Worm (Caenorhabditis elegans) whole organism, young adult: ENCODE measurements around the gene egl-38.
A peak's percentile ranks its signal among the peaks of the same experiment; 100 is the strongest.

Experiments
- B0261.1 ChIP-seq: sonication (generic microtip); optimal IDR thresholded peaks from 2 replicates; lab custom pipeline; 2016; ENCODE audit warnings: mild to moderate bottlenecking, missing genetic modification characterization, moderate library complexity, missing compliant biosample characterization
- C17E4.6 ChIP-seq: fragments of 200-800 bp; sonication (Bioruptor generic); IDR thresholded peaks from 2 replicates; pipeline ENCODE4 v1.3.6; 2022; ENCODE audit warnings: missing genetic modification reagents, missing genetic modification characterization, missing compliant biosample characterization
- D2030.7 ChIP-seq: fragments of 200-800 bp; sonication (Bioruptor generic); IDR thresholded peaks from 2 replicates; pipeline ENCODE4 v1.3.6; 2022; ENCODE audit warnings: missing genetic modification reagents, missing genetic modification characterization, missing compliant biosample characterization
- F23B12.7 ChIP-seq: sonication (generic microtip); optimal IDR thresholded peaks from 2 replicates; lab custom pipeline; 2017; ENCODE audit warnings: missing genetic modification characterization, mild to moderate bottlenecking, missing compliant biosample characterization, antibody characterized with exemption, moderate library complexity; ENCODE audit not compliant: insufficient read depth
- F33H1.4 ChIP-seq: fragments of 200-800 bp; sonication (Bioruptor generic); IDR thresholded peaks from 2 replicates; pipeline ENCODE4 v1.3.6; 2022; ENCODE audit warnings: missing genetic modification reagents, missing genetic modification characterization, missing compliant biosample characterization
- F49E8.2 ChIP-seq: sonication (generic microtip); optimal IDR thresholded peaks from 3 replicates; lab custom pipeline; 2017; ENCODE audit warnings: missing genetic modification characterization, mild to moderate bottlenecking, missing compliant biosample characterization, antibody characterized with exemption, moderate library complexity; ENCODE audit not compliant: insufficient read depth
- F52B5.7 ChIP-seq: sonication (generic microtip); optimal IDR thresholded peaks from 2 replicates; lab custom pipeline; 2016; ENCODE audit warnings: mild to moderate bottlenecking, missing genetic modification characterization, missing compliant biosample characterization
- Y79H2A.3 ChIP-seq: fragments of 200-800 bp; sonication (Bioruptor generic); conservative IDR thresholded peaks from 2 replicates; pipeline ENCODE4 v1.3.6; 2022; ENCODE audit warnings: missing genetic modification reagents, missing genetic modification characterization, missing compliant biosample characterization
- Y95B8A.8 ChIP-seq: fragments of 200-800 bp; sonication (Bioruptor generic); IDR thresholded peaks from 2 replicates; pipeline ENCODE4 v1.3.6; 2022; ENCODE audit warnings: missing genetic modification reagents, missing genetic modification characterization, missing compliant biosample characterization
- atf-7 ChIP-seq: sonication (generic microtip); optimal IDR thresholded peaks from 2 replicates; lab custom pipeline; 2017; ENCODE audit warnings: mild to moderate bottlenecking, missing genetic modification characterization, missing compliant biosample characterization
- attf-3 ChIP-seq: fragments of 200-800 bp; sonication (Bioruptor generic); conservative IDR thresholded peaks from 2 replicates; pipeline ENCODE4 v1.3.6; 2022; ENCODE audit warnings: missing genetic modification reagents, missing genetic modification characterization, missing compliant biosample characterization
- attf-5 ChIP-seq: fragments of 200-800 bp; sonication (Bioruptor generic); optimal IDR thresholded peaks from 2 replicates; lab custom pipeline; 2018; ENCODE audit warnings: mild to moderate bottlenecking, missing genetic modification characterization, missing compliant biosample characterization
- cebp-1 ChIP-seq, 2 experiments: fragments of 200-800 bp in 1 of 2; sonication (Bioruptor generic) in 1 of 2; sonication (generic microtip) in 1 of 2; IDR thresholded peaks in 1 of 2; optimal IDR thresholded peaks in 1 of 2; 2 replicates each; pipeline versions ENCODE4 v1.3.6 to Lab custom; 2017 to 2022; ENCODE audit warnings: missing compliant biosample characterization in 2 of 2, missing genetic modification characterization in 2 of 2, mild to moderate bottlenecking in 1 of 2, missing genetic modification reagents in 1 of 2, moderate library complexity in 1 of 2
- ceh-100 ChIP-seq: fragments of 200-800 bp; sonication (Bioruptor generic); IDR thresholded peaks from 2 replicates; pipeline ENCODE4 v1.3.6; 2022; ENCODE audit warnings: missing genetic modification reagents, missing genetic modification characterization, missing compliant biosample characterization
- ceh-27 ChIP-seq: fragments of 200-800 bp; sonication (Bioruptor generic); optimal IDR thresholded peaks from 2 replicates; lab custom pipeline; 2018; ENCODE audit warnings: mild to moderate bottlenecking, missing genetic modification characterization, moderate library complexity, missing compliant biosample characterization
- chd-7 ChIP-seq: sonication (generic microtip); optimal IDR thresholded peaks from 2 replicates; lab custom pipeline; 2016; ENCODE audit warnings: mild to moderate bottlenecking, missing genetic modification characterization, moderate library complexity, missing compliant biosample characterization
- dox-1 ChIP-seq: fragments of 200-800 bp; sonication (Bioruptor generic); IDR thresholded peaks from 2 replicates; pipeline ENCODE4 v1.3.6; 2022; ENCODE audit warnings: missing genetic modification reagents, missing genetic modification characterization, missing compliant biosample characterization
- dpl-1 ChIP-seq: fragments of 150-350 bp; optimal IDR thresholded peaks from 2 replicates; lab custom pipeline; 2014; ENCODE audit warnings: missing biosample characterization, missing genetic modification reagents, missing genetic modification characterization
- efl-1 ChIP-seq: fragments of 150-350 bp; optimal IDR thresholded peaks from 2 replicates; lab custom pipeline; 2014; ENCODE audit warnings: missing biosample characterization, missing genetic modification reagents, missing genetic modification characterization
- egrh-3 ChIP-seq: fragments of 200-800 bp; sonication (Bioruptor generic); IDR thresholded peaks from 2 replicates; pipeline ENCODE4 v1.3.6; 2022; ENCODE audit warnings: missing genetic modification reagents, missing genetic modification characterization, missing compliant biosample characterization
- fkh-3 ChIP-seq: sonication (generic microtip); optimal IDR thresholded peaks from 2 replicates; lab custom pipeline; 2016; ENCODE audit warnings: mild to moderate bottlenecking, missing genetic modification characterization, missing compliant biosample characterization
- him-1 ChIP-seq: sonication (generic microtip); optimal IDR thresholded peaks from 2 replicates; lab custom pipeline; 2016; ENCODE audit warnings: missing genotype, missing genetic modification reagents, missing genetic modification characterization, missing compliant biosample characterization
- hmg-1.2 ChIP-seq: fragments of 200-800 bp; sonication (Bioruptor generic); IDR thresholded peaks from 2 replicates; pipeline ENCODE4 v1.3.6; 2022; ENCODE audit warnings: missing genetic modification reagents, missing genetic modification characterization, missing compliant biosample characterization
- hrde-1 ChIP-seq: sonication (generic microtip); optimal IDR thresholded peaks from 2 replicates; lab custom pipeline; 2016; ENCODE audit warnings: missing genetic modification characterization, mild to moderate bottlenecking, missing compliant biosample characterization, moderate library complexity, missing genotype, missing genetic modification reagents, borderline replicate concordance
- lin-35 ChIP-seq, 3 experiments: fragments of 150-350 bp in 2 of 3; sonication (generic microtip) in 1 of 3; optimal IDR thresholded peaks; 2 replicates each; lab custom pipeline; 2014 to 2018; ENCODE audit warnings: missing biosample characterization in 3 of 3, missing genetic modification characterization in 3 of 3, missing genetic modification reagents in 3 of 3
- lin-54 ChIP-seq: fragments of 200-800 bp; sonication (Bioruptor generic); optimal IDR thresholded peaks from 2 replicates; lab custom pipeline; 2018; ENCODE audit warnings: mild to moderate bottlenecking, missing genetic modification characterization, missing compliant biosample characterization
- lir-1 ChIP-seq: fragments of 200-800 bp; sonication (Bioruptor generic); conservative IDR thresholded peaks from 2 replicates; pipeline ENCODE4 v1.3.6; 2022; ENCODE audit warnings: missing genetic modification reagents, missing genetic modification characterization, missing compliant biosample characterization
- lsl-1 ChIP-seq: fragments of 200-800 bp; sonication (Bioruptor generic); optimal IDR thresholded peaks from 2 replicates; lab custom pipeline; 2018; ENCODE audit warnings: mild to moderate bottlenecking, missing genetic modification characterization, moderate library complexity, missing compliant biosample characterization
- madf-6 ChIP-seq: fragments of 200-800 bp; sonication (Bioruptor generic); IDR thresholded peaks from 2 replicates; pipeline ENCODE4 v1.3.6; 2022; ENCODE audit warnings: missing genetic modification reagents, missing genetic modification characterization, missing compliant biosample characterization
- madf-8 ChIP-seq: fragments of 200-800 bp; sonication (Bioruptor generic); conservative IDR thresholded peaks from 2 replicates; pipeline ENCODE4 v1.3.6; 2022; ENCODE audit warnings: missing genetic modification reagents, missing genetic modification characterization, missing compliant biosample characterization
- mcd-1 ChIP-seq: fragments of 200-800 bp; sonication (Bioruptor generic); IDR thresholded peaks from 2 replicates; pipeline ENCODE4 v1.3.6; 2022; ENCODE audit warnings: missing genetic modification reagents, missing genetic modification characterization, missing compliant biosample characterization
- mxl-1 ChIP-seq: sonication (generic microtip); optimal IDR thresholded peaks from 2 replicates; lab custom pipeline; 2016; ENCODE audit warnings: missing genetic modification characterization, missing compliant biosample characterization
- nfya-2 ChIP-seq: fragments of 200-800 bp; sonication (Bioruptor generic); IDR thresholded peaks from 2 replicates; pipeline ENCODE4 v1.3.6; 2022; ENCODE audit warnings: missing genetic modification reagents, missing genetic modification characterization, missing compliant biosample characterization
- nfyb-1 ChIP-seq: fragments of 200-800 bp; sonication (Bioruptor generic); IDR thresholded peaks from 2 replicates; pipeline ENCODE4 v1.3.6; 2022; ENCODE audit warnings: missing genetic modification reagents, missing genetic modification characterization, missing compliant biosample characterization
- nhr-80 ChIP-seq: sonication (generic microtip); optimal IDR thresholded peaks from 2 replicates; lab custom pipeline; 2016; ENCODE audit warnings: missing genetic modification characterization, missing compliant biosample characterization
- pha-4 ChIP-seq: fragments of 150-350 bp; sonication (generic microtip); optimal IDR thresholded peaks from 2 replicates; lab custom pipeline; 2014; ENCODE audit warnings: missing biosample characterization, missing genetic modification reagents, missing genetic modification characterization
- rcor-1 ChIP-seq: fragments of 200-800 bp; sonication (Bioruptor generic); IDR thresholded peaks from 2 replicates; pipeline ENCODE4 v1.3.6; 2022; ENCODE audit warnings: missing genetic modification reagents, missing genetic modification characterization, missing compliant biosample characterization
- snpc-3.4 ChIP-seq: sonication (generic microtip); optimal IDR thresholded peaks from 2 replicates; lab custom pipeline; 2017; ENCODE audit warnings: missing genetic modification characterization, mild to moderate bottlenecking, missing compliant biosample characterization, antibody characterized with exemption, moderate library complexity, missing genotype, missing genetic modification reagents
- snpc-4 ChIP-seq, 5 experiments: fragments of 150-350 bp in 1 of 5; sonication (generic microtip) in 4 of 5; optimal IDR thresholded peaks; 2 replicates each; lab custom pipeline; 2014 to 2018; ENCODE audit warnings: missing genetic modification characterization in 5 of 5, missing biosample characterization in 3 of 5, antibody characterized with exemption in 2 of 5, mild to moderate bottlenecking in 2 of 5, missing compliant biosample characterization in 2 of 5, missing genotype in 2 of 5, moderate library complexity in 2 of 5, missing genetic modification reagents in 1 of 5
- tbp1 ChIP-seq: fragments of 200-800 bp; sonication (Bioruptor generic); optimal IDR thresholded peaks from 2 replicates; lab custom pipeline; 2018; ENCODE audit warnings: mild to moderate bottlenecking, missing genetic modification characterization, missing compliant biosample characterization
- unc-130 ChIP-seq: sonication (generic microtip); optimal IDR thresholded peaks from 2 replicates; lab custom pipeline; 2016; ENCODE audit warnings: missing genetic modification reagents, missing genetic modification characterization, missing compliant biosample characterization
- zfh-2 ChIP-seq: fragments of 200-800 bp; sonication (Bioruptor generic); conservative IDR thresholded peaks from 2 replicates; pipeline ENCODE4 v1.3.6; 2022; ENCODE audit warnings: missing genetic modification reagents, missing genetic modification characterization, missing compliant biosample characterization
- ztf-28 ChIP-seq: fragments of 200-800 bp; sonication (Bioruptor generic); IDR thresholded peaks from 2 replicates; pipeline ENCODE4 v1.3.6; 2022; ENCODE audit warnings: missing genetic modification reagents, missing genetic modification characterization, missing compliant biosample characterization
- ztf-3 ChIP-seq: fragments of 200-800 bp; sonication (Bioruptor generic); optimal IDR thresholded peaks from 2 replicates; lab custom pipeline; 2018; ENCODE audit warnings: mild to moderate bottlenecking, missing genetic modification characterization, missing compliant biosample characterization

egl-38 gene

DNA sequence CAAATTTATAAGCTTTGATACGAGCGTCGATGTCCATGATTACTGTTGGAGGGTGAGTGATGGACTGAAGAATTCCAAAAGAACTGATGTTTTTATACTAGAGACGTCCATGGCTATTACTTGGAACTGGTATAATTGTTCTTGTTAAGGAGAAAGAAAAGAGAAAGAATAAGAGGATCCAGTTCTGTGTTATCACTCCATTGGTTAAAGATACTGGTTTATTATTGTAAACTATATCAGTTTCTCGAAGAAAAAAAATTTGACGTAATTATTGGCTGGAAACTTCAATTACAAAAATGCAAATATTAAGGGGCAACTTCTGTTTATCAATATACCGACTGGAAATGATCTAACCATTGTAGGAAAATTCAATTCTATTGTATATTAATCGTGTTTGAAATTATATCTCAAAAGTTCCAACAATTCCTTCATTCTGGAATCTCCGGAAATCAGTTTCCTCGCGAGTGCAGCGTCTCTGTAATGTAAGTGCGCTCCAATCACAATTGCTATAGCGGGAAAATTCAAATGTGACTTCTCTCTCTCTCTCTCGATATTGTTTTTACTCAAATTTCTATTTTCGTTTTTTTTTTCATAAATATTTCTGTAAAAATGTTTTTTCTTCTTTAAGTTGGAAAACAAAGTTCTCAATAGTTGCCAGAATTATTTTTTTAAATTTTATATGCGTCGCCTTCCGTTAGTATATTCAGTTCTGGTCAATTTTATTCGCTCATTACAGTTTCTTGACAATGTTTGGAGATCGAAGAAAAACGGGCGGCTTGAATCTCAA lies 24.7 kb downstream of the egl-38 start, which contains the start of the genes col-2 and ndc-80:
Gene col-2, minus strand, starts transcription at position 51 of the 787 bp plus-strand sequence.
Gene ndc-80, plus strand, starts transcription at position 737 of the 787 bp plus-strand sequence.
- TF ChIP-seq snpc-3.4 (tag; lab: Kevin White, UChicago), result peak; percentile 55
- peak; percentile 78 for TF ChIP-seq lin-54
- peak; percentile 91 for TF ChIP-seq F23B12.7 (tag; lab: Kevin White, UChicago)
- peak; percentile 17 for TF ChIP-seq unc-130
- no peak for TF ChIP-seq atf-7 (tag; lab: Kevin White, UChicago)
- TF ChIP-seq dox-1 (GFP tag; lab: Robert Waterston, UW), result peak; percentile 56
- TF ChIP-seq lin-35 (GFP tag; optimal IDR thresholded peaks at IDR 0.05; lab: Kevin White, UChicago), result peak in 1 of 3 experiments; percentile 7
- peak; percentile 38 for TF ChIP-seq madf-8
- TF ChIP-seq hrde-1, result no peak
- TF ChIP-seq D2030.7 (GFP tag; lab: Robert Waterston, UW), result peak; percentile 48; the same call in 1 of the 2 replicates
- TF ChIP-seq mcd-1 (GFP tag; lab: Robert Waterston, UW), result peak; percentile 91
- TF ChIP-seq nhr-80 (tag; lab: Kevin White, UChicago), result peak; percentile 32
- no peak for TF ChIP-seq B0261.1 (tag; lab: Kevin White, UChicago)
- peak; percentile 84 for TF ChIP-seq efl-1
- peak; percentile 23 for TF ChIP-seq tbp1
- TF ChIP-seq him-1 (tag; lab: Kevin White, UChicago), result peak; percentile 4
- peak; percentile 95 for TF ChIP-seq ceh-100 (GFP tag; lab: Robert Waterston, UW)
- TF ChIP-seq attf-5, result peak; percentile 74
- peak; percentile 68 for TF ChIP-seq dpl-1
- no peak for TF ChIP-seq Y79H2A.3 (GFP tag; lab: Robert Waterston, UW)
- no peak for TF ChIP-seq mxl-1 (tag; lab: Kevin White, UChicago)
- TF ChIP-seq snpc-4 (GFP tag; optimal IDR thresholded peaks at IDR 0.05; lab: Kevin White, UChicago), result no peak
- TF ChIP-seq snpc-4 (tag; optimal IDR thresholded peaks at IDR 0.05; lab: Kevin White, UChicago), result peak in 2 of 4 experiments; percentile 26 to 46
- TF ChIP-seq F49E8.2 (tag; lab: Kevin White, UChicago), result peak; percentile 37
- peak; percentile 44 for TF ChIP-seq ceh-27 (GFP tag; lab: Kevin White, UChicago)
- peak; percentile 40; the same call in 1 of the 2 replicates for TF ChIP-seq madf-6
- TF ChIP-seq attf-3 (GFP tag; lab: Robert Waterston, UW), result peak; percentile 62; the same call in 1 of the 2 replicates
- TF ChIP-seq rcor-1 (GFP tag; lab: Robert Waterston, UW), result 0 out of 2 replicates have a peak, but pooled peaks have one; percentile 13
- peak; percentile 44 for TF ChIP-seq lsl-1 (GFP tag; lab: Kevin White, UChicago)
- no peak for TF ChIP-seq C17E4.6
- peak; percentile 12 for TF ChIP-seq pha-4
- TF ChIP-seq hmg-1.2 (GFP tag; lab: Robert Waterston, UW), result peak; percentile 38; the same call in 1 of the 2 replicates
- TF ChIP-seq Y95B8A.8, result no peak
- TF ChIP-seq, all 124 proteins: peak for 25

DNA sequence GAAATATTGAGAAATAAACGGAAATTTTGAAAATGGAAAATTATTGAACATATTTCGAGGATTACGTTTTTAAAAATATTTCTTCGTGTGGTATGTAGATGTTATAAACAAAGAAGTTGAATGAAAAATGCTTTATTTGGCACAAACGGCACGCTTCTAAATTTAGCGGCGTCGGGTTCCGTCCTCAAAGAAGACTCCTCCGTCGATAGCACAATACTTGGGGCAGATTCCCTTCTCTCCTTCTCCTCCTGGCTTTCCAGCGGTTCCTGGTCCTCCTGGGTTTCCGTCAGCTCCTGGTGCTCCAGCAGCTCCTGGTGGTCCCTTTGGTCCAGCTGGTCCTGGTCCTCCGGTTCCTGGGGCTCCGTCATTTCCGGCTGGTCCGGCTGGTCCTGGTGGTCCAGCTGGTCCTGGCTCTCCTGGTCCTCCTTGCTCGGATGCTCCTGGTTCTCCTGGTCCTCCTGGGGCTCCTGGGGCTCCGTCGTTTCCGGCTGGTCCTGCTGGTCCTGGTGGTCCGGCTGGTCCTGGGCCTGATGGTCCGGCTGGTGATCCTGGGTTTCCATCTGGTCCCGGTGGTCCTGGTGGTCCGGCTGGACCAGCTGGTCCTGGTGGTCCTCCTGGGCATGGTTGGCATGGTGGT lies 25.9 kb downstream of the egl-38 start, which contains the start of gene W01B6.8:
Gene W01B6.8, minus strand, starts transcription at position 51 of the 637 bp plus-strand sequence.
- TF ChIP-seq F52B5.7 (tag; lab: Kevin White, UChicago), result no peak
- no peak for TF ChIP-seq ceh-100 (GFP tag; lab: Robert Waterston, UW)
- peak; percentile 99 for TF ChIP-seq egrh-3
- TF ChIP-seq ztf-3, result no peak
- TF ChIP-seq dox-1 (GFP tag; lab: Robert Waterston, UW), result peak; percentile 35; the same call in 1 of the 2 replicates
- TF ChIP-seq lir-1, result 0 out of 2 replicates have a peak, but pooled peaks have one; percentile 7
- no peak for TF ChIP-seq chd-7
- peak; percentile 95 for TF ChIP-seq zfh-2
- no peak for TF ChIP-seq ztf-28 (GFP tag; lab: Robert Waterston, UW)
- TF ChIP-seq lin-35 (GFP tag; optimal IDR thresholded peaks at IDR 0.05; lab: Kevin White, UChicago), result no peak
- no peak for TF ChIP-seq nfya-2 (GFP tag; lab: Robert Waterston, UW)
- peak; percentile 10 for TF ChIP-seq fkh-3
- TF ChIP-seq cebp-1 (GFP tag; IDR thresholded peaks at IDR 0.05; lab: Robert Waterston, UW), result no peak
- TF ChIP-seq cebp-1 (tag; optimal IDR thresholded peaks at IDR 0.05; lab: Kevin White, UChicago), result no peak
- peak; percentile 44; the same call in 1 of the 2 replicates for TF ChIP-seq mcd-1 (GFP tag; lab: Robert Waterston, UW)
- no peak for TF ChIP-seq nfyb-1 (GFP tag; lab: Robert Waterston, UW)
- no peak for TF ChIP-seq F33H1.4
